Worm (Caenorhabditis elegans) whole organism, mixed stage, embryonic: ENCODE measurements around the gene fre-1.

Experiments
- M03D4.4 ChIP-seq: sonication (generic microtip); optimal IDR thresholded peaks from 2 replicates; lab custom pipeline; 2017; ENCODE audit warnings: mild to moderate bottlenecking, missing genetic modification characterization, missing compliant biosample characterization
- bed-3 ChIP-seq: fragments of 200-800 bp; sonication (Bioruptor generic); optimal IDR thresholded peaks from 3 replicates; lab custom pipeline; 2018; ENCODE audit warnings: mild to moderate bottlenecking, missing genetic modification characterization, moderate library complexity, missing compliant biosample characterization
- blmp-1 ChIP-seq: fragments of 150-350 bp; optimal IDR thresholded peaks from 2 replicates; lab custom pipeline; 2014; ENCODE audit warnings: missing biosample characterization, missing genetic modification characterization
- ceh-39 ChIP-seq: fragments of 150-350 bp; optimal IDR thresholded peaks from 2 replicates; lab custom pipeline; 2014; ENCODE audit warnings: missing biosample characterization, missing genetic modification characterization
- ceh-43 ChIP-seq: fragments of 200-800 bp; sonication (Bioruptor generic); optimal IDR thresholded peaks from 2 replicates; lab custom pipeline; 2018; ENCODE audit warnings: mild to moderate bottlenecking, missing genetic modification characterization, moderate library complexity, missing compliant biosample characterization
- ceh-83 ChIP-seq: fragments of 200-800 bp; sonication (Bioruptor generic); optimal IDR thresholded peaks from 2 replicates; lab custom pipeline; 2018; ENCODE audit warnings: mild to moderate bottlenecking, missing genetic modification characterization, missing compliant biosample characterization
- ces-1 ChIP-seq: fragments of 150-350 bp; optimal IDR thresholded peaks from 2 replicates; lab custom pipeline; 2014; ENCODE audit warnings: missing biosample characterization, missing genetic modification reagents, missing genetic modification characterization
- cnd-1 ChIP-seq: fragments of 200-800 bp; sonication (Bioruptor generic); optimal IDR thresholded peaks from 2 replicates; lab custom pipeline; 2018; ENCODE audit warnings: mild to moderate bottlenecking, missing genetic modification characterization, missing compliant biosample characterization
- elt-3 ChIP-seq: fragments of 150-350 bp; optimal IDR thresholded peaks from 2 replicates; lab custom pipeline; 2014; ENCODE audit warnings: missing biosample characterization, missing genetic modification characterization
- ham-2 ChIP-seq: fragments of 200-800 bp; sonication (Bioruptor generic); optimal IDR thresholded peaks from 2 replicates; lab custom pipeline; 2018; ENCODE audit warnings: mild to moderate bottlenecking, missing genetic modification characterization, missing compliant biosample characterization
- hlh-1 ChIP-seq: fragments of 150-350 bp; optimal IDR thresholded peaks from 2 replicates; lab custom pipeline; 2014; ENCODE audit warnings: missing biosample characterization, missing genetic modification reagents, missing genetic modification characterization
- lin-32 ChIP-seq: fragments of 200-800 bp; sonication (Bioruptor generic); optimal IDR thresholded peaks from 2 replicates; lab custom pipeline; 2018; ENCODE audit warnings: mild to moderate bottlenecking, missing genetic modification characterization, missing compliant biosample characterization
- lsy-2 ChIP-seq: fragments of 150-350 bp; optimal IDR thresholded peaks from 2 replicates; lab custom pipeline; 2014; ENCODE audit warnings: missing biosample characterization, missing genetic modification characterization
- mab-5 ChIP-seq: fragments of 150-350 bp; optimal IDR thresholded peaks from 2 replicates; lab custom pipeline; 2014; ENCODE audit warnings: missing biosample characterization, missing genetic modification characterization
- mep-1 ChIP-seq: fragments of 150-350 bp; optimal IDR thresholded peaks from 2 replicates; lab custom pipeline; 2017; ENCODE audit warnings: missing biosample characterization, missing genetic modification reagents, missing genetic modification characterization, inconsistent platforms
- mls-2 ChIP-seq: sonication (generic microtip); optimal IDR thresholded peaks from 2 replicates; lab custom pipeline; 2016; ENCODE audit warnings: mild to moderate bottlenecking, missing genetic modification characterization, moderate library complexity, missing compliant biosample characterization
- nhr-12 ChIP-seq: fragments of 150-350 bp; optimal IDR thresholded peaks from 2 replicates; lab custom pipeline; 2014; ENCODE audit warnings: missing biosample characterization, missing genetic modification characterization
- nhr-2 ChIP-seq: fragments of 150-350 bp; optimal IDR thresholded peaks from 2 replicates; lab custom pipeline; 2014; ENCODE audit warnings: missing biosample characterization, missing genetic modification characterization
- nhr-237 ChIP-seq: fragments of 150-350 bp; optimal IDR thresholded peaks from 2 replicates; lab custom pipeline; 2014; ENCODE audit warnings: missing biosample characterization, missing genetic modification characterization
- nhr-28 ChIP-seq: fragments of 150-350 bp; optimal IDR thresholded peaks from 2 replicates; lab custom pipeline; 2014; ENCODE audit warnings: missing biosample characterization, missing genetic modification characterization
- nhr-76 ChIP-seq: sonication (generic microtip); optimal IDR thresholded peaks from 2 replicates; lab custom pipeline; 2017; ENCODE audit warnings: missing biosample characterization, missing genetic modification characterization
- pha-4 ChIP-seq: fragments of 150-350 bp; optimal IDR thresholded peaks from 2 replicates; lab custom pipeline; 2018; ENCODE audit warnings: missing biosample characterization, missing genetic modification reagents, missing genetic modification characterization
- sem-2 ChIP-seq: fragments of 200-800 bp; sonication (Bioruptor generic); optimal IDR thresholded peaks from 2 replicates; lab custom pipeline; 2018; ENCODE audit warnings: mild to moderate bottlenecking, missing genetic modification characterization, missing compliant biosample characterization
- sptf-1 ChIP-seq: sonication (generic microtip); optimal IDR thresholded peaks from 2 replicates; lab custom pipeline; 2017; ENCODE audit warnings: mild to moderate bottlenecking, missing genetic modification characterization, moderate library complexity, missing compliant biosample characterization
- tbx-8 ChIP-seq: fragments of 200-800 bp; sonication (Bioruptor generic); optimal IDR thresholded peaks from 2 replicates; lab custom pipeline; 2018; ENCODE audit warnings: mild to moderate bottlenecking, missing genetic modification characterization, moderate library complexity, missing compliant biosample characterization
- unc-120 ChIP-seq: sonication (generic microtip); optimal IDR thresholded peaks from 2 replicates; lab custom pipeline; 2017; ENCODE audit warnings: missing genetic modification characterization, missing compliant biosample characterization; ENCODE audit not compliant: poor library complexity, severe bottlenecking
- unc-39 ChIP-seq: fragments of 150-350 bp; optimal IDR thresholded peaks from 2 replicates; lab custom pipeline; 2014; ENCODE audit warnings: missing biosample characterization, missing genetic modification characterization
- unc-62 ChIP-seq: fragments of 150-350 bp; optimal IDR thresholded peaks from 2 replicates; lab custom pipeline; 2014; ENCODE audit warnings: missing biosample characterization, missing genetic modification reagents, missing genetic modification characterization
- zip-8 ChIP-seq: fragments of 150-350 bp; optimal IDR thresholded peaks from 2 replicates; lab custom pipeline; 2014; ENCODE audit warnings: missing biosample characterization, missing genetic modification characterization
- ztf-11 ChIP-seq: fragments of 150-350 bp; optimal IDR thresholded peaks from 2 replicates; lab custom pipeline; 2014; ENCODE audit warnings: missing biosample characterization, missing genetic modification characterization

fre-1 gene

DNA sequence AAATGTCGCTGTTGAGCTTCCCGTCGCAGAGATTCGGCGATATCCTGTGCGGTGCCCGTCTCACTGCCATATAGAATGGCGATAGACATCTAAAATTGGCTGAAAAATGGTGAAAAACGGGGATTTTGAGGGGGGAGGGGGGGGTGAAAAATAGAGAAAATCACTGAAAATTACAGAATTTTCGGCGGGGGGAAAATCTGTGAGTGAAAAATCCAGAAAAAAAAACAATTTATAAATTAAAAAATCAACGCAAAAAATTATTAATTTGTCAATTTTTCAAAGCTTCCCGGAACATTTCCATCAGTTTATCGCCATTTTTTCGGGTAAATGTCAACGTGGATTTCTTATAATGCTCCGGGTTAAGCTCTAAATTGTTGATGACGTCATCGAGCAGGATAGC is at the start of gene fre-1:
Gene fre-1, minus strand, starts transcription at position 101 of the 400 bp plus-strand sequence.
- TF ChIP-seq zip-8 (peak; percentile 46), ham-2 (no peak)

DNA sequence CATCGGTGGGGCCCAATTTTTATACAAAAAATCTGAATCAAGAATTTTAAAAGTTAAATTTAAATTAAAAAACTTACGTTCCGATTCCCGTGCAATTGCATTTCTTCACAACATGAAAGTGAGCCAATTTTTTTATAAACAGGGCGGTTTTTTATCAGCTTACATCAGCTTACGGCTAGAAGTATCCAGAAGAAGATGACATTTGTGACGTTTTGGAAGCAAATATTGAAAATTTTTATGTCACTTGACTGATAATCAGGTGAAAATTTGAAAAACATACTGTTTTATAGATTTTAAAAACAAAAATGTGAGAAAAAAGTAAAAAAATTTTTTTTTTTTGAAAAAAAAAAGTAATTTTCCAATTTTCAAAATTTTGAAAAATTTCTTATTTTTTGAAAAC is 47.7 kb upstream of the fre-1 start, which contains the start of gene Y113G7A.22:
Gene Y113G7A.22, minus strand, starts transcription at position 101 of the 400 bp plus-strand sequence.
- TF ChIP-seq unc-62 (no peak), nhr-76 (tag; lab: Kevin White, UChicago) (no peak), ceh-39 (no peak), cnd-1 (no peak), M03D4.4 (tag; lab: Kevin White, UChicago) (no peak), blmp-1 (tag; lab: Kevin White, UChicago) (no peak), lin-32 (no peak), pha-4 (tag; lab: Kevin White, UChicago) (no peak), sem-2 (GFP tag; lab: Kevin White, UChicago) (no peak), ceh-43 (GFP tag; lab: Kevin White, UChicago) (no peak), ceh-83 (GFP tag; lab: Kevin White, UChicago) (no peak), nhr-12 (tag; lab: Kevin White, UChicago) (no peak), nhr-237 (tag; lab: Kevin White, UChicago) (no peak)

DNA sequence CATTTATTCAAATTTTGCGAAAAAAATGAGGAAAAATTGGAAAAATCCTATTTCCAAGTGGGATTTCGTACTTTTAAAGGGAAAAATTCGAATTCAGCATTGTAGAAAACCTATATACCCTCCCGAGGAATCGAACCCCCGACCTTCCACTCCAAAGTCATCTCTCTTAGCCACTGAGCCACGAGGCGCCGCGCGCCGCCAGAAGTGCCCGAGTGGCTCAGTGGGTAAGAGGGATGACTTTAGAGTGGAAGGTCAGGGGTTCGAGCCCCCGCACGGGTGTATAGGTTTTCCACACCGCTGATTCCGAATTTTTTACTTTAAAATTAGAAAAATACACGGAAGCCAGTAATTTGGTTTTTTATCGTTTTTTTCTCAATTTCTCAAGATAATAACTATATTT is 47.3 kb upstream of the fre-1 start:
- TF ChIP-seq blmp-1 (tag; lab: Kevin White, UChicago) (no peak), unc-39 (tag; lab: Kevin White, UChicago) (no peak), pha-4 (tag; lab: Kevin White, UChicago) (no peak), lin-32 (no peak), ces-1 (GFP tag; lab: Kevin White, UChicago) (no peak), sem-2 (GFP tag; lab: Kevin White, UChicago) (no peak)

DNA sequence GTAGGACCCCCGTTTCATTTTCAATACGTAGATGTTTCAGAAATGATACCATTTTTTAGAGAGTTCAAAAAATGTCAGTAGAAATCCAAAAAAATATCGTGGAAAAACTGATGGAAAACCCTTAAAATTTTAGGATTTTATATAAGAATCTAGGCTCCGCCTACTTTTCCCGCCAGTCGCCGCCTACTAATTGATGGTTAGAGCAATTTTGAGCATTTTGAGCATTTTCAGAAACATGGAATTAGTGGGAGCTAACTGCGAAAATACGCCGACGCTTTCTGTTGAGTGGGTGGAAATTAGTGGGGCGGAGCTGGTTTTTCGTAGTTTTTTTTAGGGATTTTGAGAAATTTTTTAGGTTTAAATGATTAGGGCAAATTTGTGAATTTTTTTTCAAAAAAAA is 45.6 kb upstream of the fre-1 start, which contains the start of gene ssu-1:
Gene ssu-1, minus strand, starts transcription at position 101 of the 400 bp plus-strand sequence.
- TF ChIP-seq M03D4.4 (tag; lab: Kevin White, UChicago) (no peak), nhr-12 (tag; lab: Kevin White, UChicago) (no peak), mep-1 (tag; lab: Kevin White, UChicago) (no peak), ceh-39 (no peak), nhr-28 (tag; lab: Kevin White, UChicago) (no peak)

DNA sequence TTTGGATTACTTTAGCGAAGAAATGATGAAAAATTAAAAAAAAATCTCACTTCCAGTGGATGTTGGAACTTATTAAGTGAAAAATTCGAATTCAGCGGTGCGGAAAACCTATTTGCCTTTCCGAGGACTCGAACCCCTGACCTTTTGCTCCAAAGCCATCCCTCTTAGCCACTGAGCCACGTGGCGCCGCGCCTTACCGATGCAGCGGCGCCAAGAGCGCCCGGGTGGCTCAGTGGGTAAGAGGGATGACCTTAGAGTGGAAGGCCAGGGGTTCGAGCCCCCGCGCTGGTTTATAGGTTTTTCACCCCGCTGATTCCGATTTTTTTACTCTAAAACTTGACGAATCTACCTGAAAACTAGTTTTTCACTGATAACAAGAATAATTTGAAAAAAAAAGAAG is 40.0 kb upstream of the fre-1 start:
- TF ChIP-seq zip-8 (no peak), mep-1 (tag; lab: Kevin White, UChicago) (no peak), ztf-11 (no peak), nhr-237 (tag; lab: Kevin White, UChicago) (no peak), ceh-83 (GFP tag; lab: Kevin White, UChicago) (no peak), nhr-76 (tag; lab: Kevin White, UChicago) (no peak), ceh-43 (GFP tag; lab: Kevin White, UChicago) (no peak), unc-62 (no peak)

DNA sequence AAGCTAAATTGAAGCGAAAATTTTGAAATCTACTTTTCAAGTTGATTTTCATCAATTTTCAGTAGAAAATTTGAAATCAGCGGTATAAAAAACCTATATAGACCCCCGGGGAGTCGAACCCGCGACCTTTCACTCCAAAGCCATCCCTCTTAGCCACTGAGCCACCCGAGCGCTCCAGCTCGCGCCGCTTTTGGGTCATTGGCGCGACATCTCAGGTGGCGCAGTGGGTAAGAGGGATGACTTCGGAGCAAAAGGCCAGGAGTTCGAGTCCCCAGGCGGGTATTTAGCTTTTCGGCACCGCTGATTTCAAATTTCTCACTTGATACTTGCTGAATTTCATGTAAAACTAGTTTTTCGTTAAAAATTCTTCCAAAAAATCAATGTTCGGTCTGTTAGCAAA is 39.1 kb upstream of the fre-1 start:
- no peak for TF ChIP-seq sem-2 (GFP tag; lab: Kevin White, UChicago)
- no peak for TF ChIP-seq mab-5 (tag; lab: Kevin White, UChicago)
- TF ChIP-seq lsy-2: no peak
- no peak for TF ChIP-seq tbx-8
- TF ChIP-seq sptf-1 (tag; lab: Kevin White, UChicago): no peak
- no peak for TF ChIP-seq ces-1 (GFP tag; lab: Kevin White, UChicago)
- TF ChIP-seq M03D4.4 (tag; lab: Kevin White, UChicago): no peak
- no peak for TF ChIP-seq nhr-2 (tag; lab: Kevin White, UChicago)
- no peak for TF ChIP-seq mls-2 (tag; lab: Kevin White, UChicago)
- no peak for TF ChIP-seq hlh-1 (tag; lab: Kevin White, UChicago)
- no peak for TF ChIP-seq elt-3 (tag; lab: Kevin White, UChicago)

DNA sequence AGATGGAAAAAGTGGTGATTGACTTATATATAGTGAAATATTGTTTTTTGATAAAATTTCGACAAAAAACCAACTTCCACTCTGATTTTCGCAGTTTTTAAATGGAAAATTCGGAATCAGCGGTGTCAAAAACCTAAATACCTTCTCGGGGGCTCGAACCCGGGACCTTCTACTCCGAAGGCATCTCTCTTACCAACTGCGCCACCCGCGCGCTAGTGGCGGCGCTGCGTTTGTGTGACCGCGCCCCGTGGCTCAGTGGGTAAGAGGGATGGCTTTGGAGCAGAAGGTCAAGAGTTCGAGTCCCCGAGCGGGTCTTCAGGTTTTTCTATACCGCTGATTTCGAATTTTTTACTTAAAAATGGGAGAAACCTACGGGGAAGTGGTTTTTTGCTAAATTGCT is 37.6 kb upstream of the fre-1 start:
- TF ChIP-seq nhr-2 (tag; lab: Kevin White, UChicago) (no peak), mep-1 (tag; lab: Kevin White, UChicago) (no peak), M03D4.4 (tag; lab: Kevin White, UChicago) (no peak), unc-120 (tag; lab: Kevin White, UChicago) (no peak), sptf-1 (tag; lab: Kevin White, UChicago) (no peak), zip-8 (no peak), bed-3 (GFP tag; lab: Kevin White, UChicago) (no peak), ceh-83 (GFP tag; lab: Kevin White, UChicago) (no peak)
